Fruit fly (Drosophila melanogaster): ENCODE data around the gene Men-b.

The Men-b gene

DNA sequence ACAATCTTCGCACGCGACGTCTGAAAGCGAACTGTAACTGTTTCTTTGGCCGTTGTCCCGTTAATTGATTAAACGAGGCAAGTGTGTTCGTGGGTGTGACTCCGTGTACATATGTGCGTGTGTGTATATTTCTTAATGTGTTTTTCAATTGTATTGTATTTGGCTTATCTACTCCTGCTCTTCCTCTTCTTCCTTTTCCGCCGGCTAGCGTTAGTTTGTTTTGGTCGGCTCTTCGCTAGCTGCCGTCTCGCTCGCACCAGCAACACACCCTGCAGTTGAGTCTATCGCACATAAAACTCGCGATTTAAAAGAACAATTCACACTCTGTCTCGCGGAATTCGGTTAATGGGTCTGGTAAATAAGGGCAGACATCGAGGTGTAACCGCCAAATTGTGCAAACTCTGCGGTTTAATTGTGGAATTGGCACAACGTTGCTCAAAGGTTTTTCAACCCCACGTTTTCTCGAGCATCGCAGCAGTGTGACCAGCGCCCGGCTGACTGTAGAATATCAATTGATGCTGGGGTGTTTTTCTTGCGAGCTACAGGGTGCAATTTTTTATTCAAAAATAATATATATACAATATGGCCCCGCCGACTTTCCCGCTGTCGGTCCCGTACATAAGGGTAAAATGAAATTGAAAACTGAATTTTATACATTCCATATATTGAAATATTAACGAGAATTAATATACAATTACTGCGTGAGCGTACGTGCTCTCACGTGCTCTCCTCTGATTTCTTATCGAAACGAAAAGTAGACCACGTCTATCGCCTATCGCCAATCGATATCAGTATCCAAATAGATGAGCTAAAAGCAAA, 39.5 kb upstream of the Men-b start, which contains the start of the genes gb and CG5815 (continued):
- peak; percentile 71 for TF ChIP-seq CG30020 (tag; optimal IDR thresholded peaks at IDR 0.05)
- TF ChIP-seq chif (GFP tag; optimal IDR thresholded peaks at IDR 0.05) = peak; percentile 78 to 84
- peak; percentile 91 for TF ChIP-seq grau (tag; optimal IDR thresholded peaks at IDR 0.05)
- TF ChIP-seq CG3281 (GFP tag; optimal IDR thresholded peaks at IDR 0.05) = peak; percentile 91
- peak; percentile 91 for TF ChIP-seq CG1602 (GFP tag; optimal IDR thresholded peaks at IDR 0.05)
- TF ChIP-seq CG7372 (GFP tag; IDR thresholded peaks at IDR 0.05) = peak; percentile 83
- TF ChIP-seq CG30403 (GFP tag; optimal IDR thresholded peaks at IDR 0.05) = peak; percentile 94
- TF ChIP-seq kni (GFP tag; optimal IDR thresholded peaks at IDR 0.05) = peak; percentile 98
- TF ChIP-seq CG7745 (tag; optimal IDR thresholded peaks at IDR 0.05) = no peak
- no peak for TF ChIP-seq tap (tag; optimal IDR thresholded peaks at IDR 0.05)
- peak; percentile 91 for TF ChIP-seq Hsf (GFP tag; optimal IDR thresholded peaks at IDR 0.05)
- TF ChIP-seq CG12659 (GFP tag; optimal IDR thresholded peaks at IDR 0.05) = peak; percentile 96
- TF ChIP-seq CG7928 (GFP tag; optimal IDR thresholded peaks at IDR 0.05) = peak; percentile 74
- TF ChIP-seq al (GFP tag; IDR thresholded peaks at IDR 0.05) = peak; percentile 93
- no peak for TF ChIP-seq Vsx1 (GFP tag; optimal IDR thresholded peaks at IDR 0.05)
- peak; percentile 32 for TF ChIP-seq CG10565 (GFP tag; optimal IDR thresholded peaks at IDR 0.05)
- TF ChIP-seq Ets65A (GFP tag) = peak; percentile 98
- TF ChIP-seq danr (GFP tag; IDR thresholded peaks at IDR 0.05) = peak; percentile 74
- TF ChIP-seq mam (GFP tag; optimal IDR thresholded peaks at IDR 0.05) = peak; percentile 84
- TF ChIP-seq NK7.1 (GFP tag; optimal IDR thresholded peaks at IDR 0.05) = peak; percentile 70
- peak; percentile 92 for TF ChIP-seq CG2116 (GFP tag; optimal IDR thresholded peaks at IDR 0.05)
- peak; percentile 57 for TF ChIP-seq CG10431 (GFP tag; optimal IDR thresholded peaks at IDR 0.05)
- TF ChIP-seq Med (GFP tag) = peak; percentile 97
- peak; percentile 94 for TF ChIP-seq CG12391 (tag; optimal IDR thresholded peaks at IDR 0.05)
- TF ChIP-seq CG18011 (GFP tag; optimal IDR thresholded peaks at IDR 0.05) = peak; percentile 80
- peak; percentile 91 for TF ChIP-seq CG8924 (tag; optimal IDR thresholded peaks at IDR 0.05)
- TF ChIP-seq CG43689 (GFP tag; IDR thresholded peaks at IDR 0.05) = peak; percentile 64
- TF ChIP-seq CG30431 (GFP tag; optimal IDR thresholded peaks at IDR 0.05) = peak; percentile 89
- peak; percentile 95 for TF ChIP-seq Hr3 (GFP tag; optimal IDR thresholded peaks at IDR 0.05)
- TF ChIP-seq CG6175 (GFP tag; IDR thresholded peaks at IDR 0.05) = peak; percentile 86; the same call in 2 of the 3 replicates
- TF ChIP-seq CG10147 (GFP tag; optimal IDR thresholded peaks at IDR 0.05) = peak; percentile 90
- peak; percentile 87 for TF ChIP-seq mld (GFP tag; IDR thresholded peaks at IDR 0.05; ENCODE audit: partially characterized antibody)
- peak; percentile 89 for TF ChIP-seq dysf (GFP tag; IDR thresholded peaks at IDR 0.05)
- TF ChIP-seq CG11560 (tag; IDR thresholded peaks at IDR 0.05) = peak; percentile 75; the same call in 2 of the 3 replicates
- TF ChIP-seq CG14710 (tag; optimal IDR thresholded peaks at IDR 0.05) = peak; percentile 88
- TF ChIP-seq ranshi (GFP tag; IDR thresholded peaks at IDR 0.05) = peak; percentile 89
- peak; percentile 92 for TF ChIP-seq CG2678 (tag; optimal IDR thresholded peaks at IDR 0.05)
- peak; percentile 78 for TF ChIP-seq Bteb2 (GFP tag; optimal IDR thresholded peaks at IDR 0.05)
- peak; percentile 85 for TF ChIP-seq CG18764 (GFP tag; optimal IDR thresholded peaks at IDR 0.05)
- peak; percentile 98 for TF ChIP-seq Dll (GFP tag; IDR thresholded peaks at IDR 0.05; ENCODE audit: partially characterized antibody)
- TF ChIP-seq jigr1 (GFP tag; IDR thresholded peaks at IDR 0.05) = peak; percentile 68; the same call in 1 of the 3 replicates
- TF ChIP-seq Mes4 (GFP tag; optimal IDR thresholded peaks at IDR 0.05) = peak; percentile 48
- TF ChIP-seq B-H2 (GFP tag; optimal IDR thresholded peaks at IDR 0.05) = peak; percentile 90
- TF ChIP-seq D19B (GFP tag; optimal IDR thresholded peaks at IDR 0.05) = peak; percentile 82
- TF ChIP-seq ken (GFP tag; IDR thresholded peaks at IDR 0.05) = peak; percentile 91
- TF ChIP-seq ERR (GFP tag; optimal IDR thresholded peaks at IDR 0.05) = peak; percentile 61
- TF ChIP-seq CG7987 (GFP tag; optimal IDR thresholded peaks at IDR 0.05) = peak; percentile 88
- TF ChIP-seq CG8290 (GFP tag; optimal IDR thresholded peaks at IDR 0.05) = peak; percentile 90
- TF ChIP-seq CG8290 (tag; optimal IDR thresholded peaks at IDR 0.05) = peak in 1 of 2 experiments; percentile 84

Data from whole organism, embryonic.